Fruit fly (Drosophila melanogaster) whole organism, embryonic: Measurements from ENCODE around the gene Hem.

ENCODE experiments used
- BtbVII ChIP-seq: fragments of 200-800 bp; sonication (Bioruptor generic); optimal IDR thresholded peaks from 3 replicates; lab custom pipeline; 2017; ENCODE audit warnings: missing biosample characterization, mild to moderate bottlenecking, missing genetic modification characterization
- CG10274 ChIP-seq: fragments of 200-800 bp; sonication (Bioruptor generic); optimal IDR thresholded peaks from 3 replicates; lab custom pipeline; 2017; ENCODE audit warnings: missing biosample characterization, mild to moderate bottlenecking, missing genetic modification characterization
- CG10959 ChIP-seq: fragments of 200-800 bp; sonication (Bioruptor generic); IDR thresholded peaks from 2 replicates; pipeline ENCODE4 v1.3.6; 2022; ENCODE audit warnings: missing biosample characterization, missing genetic modification characterization
- CG12769 ChIP-seq: fragments of 200-800 bp; sonication (Bioruptor generic); optimal IDR thresholded peaks from 2 replicates; lab custom pipeline; 2019; ENCODE audit warnings: missing biosample characterization, mild to moderate bottlenecking, missing genetic modification characterization, moderate library complexity
- CG13123 ChIP-seq: fragments of 200-800 bp; sonication (Bioruptor generic); optimal IDR thresholded peaks from 2 replicates; lab custom pipeline; 2016; ENCODE audit warnings: missing biosample characterization, missing genetic modification characterization
- CG2120 ChIP-seq: fragments of 200-800 bp; sonication (Bioruptor generic); optimal IDR thresholded peaks from 3 replicates; lab custom pipeline; 2016; ENCODE audit warnings: missing biosample characterization, missing genetic modification characterization
- CG30403 ChIP-seq: fragments of 200-800 bp; sonication (Bioruptor generic); optimal IDR thresholded peaks from 3 replicates; lab custom pipeline; 2016; ENCODE audit warnings: missing biosample characterization, missing genetic modification characterization
- CG3281 ChIP-seq: fragments of 200-800 bp; sonication (Bioruptor generic); optimal IDR thresholded peaks from 3 replicates; lab custom pipeline; 2017; ENCODE audit warnings: missing biosample characterization, mild to moderate bottlenecking, missing genetic modification characterization
- CG3847 ChIP-seq: fragments of 200-800 bp; sonication (Bioruptor generic); IDR thresholded peaks from 2 replicates; pipeline ENCODE4 v1.3.6; 2022; ENCODE audit warnings: missing biosample characterization, missing genetic modification characterization
- CG5180 ChIP-seq: fragments of 200-800 bp; sonication (Bioruptor generic); optimal IDR thresholded peaks from 3 replicates; lab custom pipeline; 2017; ENCODE audit warnings: missing biosample characterization, missing genetic modification characterization, mild to moderate bottlenecking, moderate library complexity, missing genetic modification reagents
- CG7372 ChIP-seq: fragments of 200-800 bp; sonication (Bioruptor generic); IDR thresholded peaks from 2 replicates; pipeline ENCODE4 v1.3.6; 2022; ENCODE audit warnings: missing biosample characterization, missing genetic modification characterization
- CG9876 ChIP-seq: fragments of 200-800 bp; sonication (Bioruptor generic); optimal IDR thresholded peaks from 2 replicates; lab custom pipeline; 2016; ENCODE audit warnings: missing biosample characterization, missing genetic modification characterization
- CG9932 ChIP-seq: fragments of 200-800 bp; sonication (Bioruptor generic); IDR thresholded peaks from 2 replicates; pipeline ENCODE4 v1.3.6; 2022; ENCODE audit warnings: missing biosample characterization, missing genetic modification characterization
- CoRest ChIP-seq: fragments of 200-800 bp; sonication (Bioruptor generic); optimal IDR thresholded peaks from 3 replicates; lab custom pipeline; 2018; ENCODE audit warnings: missing biosample characterization, mild to moderate bottlenecking, missing genetic modification characterization, moderate library complexity
- Dip3 ChIP-seq: fragments of 200-800 bp; sonication (Bioruptor generic); optimal IDR thresholded peaks from 3 replicates; lab custom pipeline; 2016; ENCODE audit warnings: missing biosample characterization, missing genetic modification characterization
- Dll ChIP-seq: fragments of 200-800 bp; sonication (Bioruptor generic); IDR thresholded peaks from 4 replicates; pipeline ENCODE4 v1.3.6; 2022; ENCODE audit warnings: missing biosample characterization, missing genetic modification characterization; ENCODE audit not compliant: partially characterized antibody
- Ets65A ChIP-seq: fragments of 200-800 bp; sonication (Bioruptor generic); peaks from one replicate; lab custom pipeline; 2016; ENCODE audit warnings: missing biosample characterization, missing genetic modification characterization
- H2.0 ChIP-seq: fragments of 200-800 bp; sonication (Bioruptor generic); IDR thresholded peaks from 2 replicates; pipeline ENCODE4 v1.3.6; 2022; ENCODE audit warnings: missing biosample characterization, missing genetic modification characterization
- HHEX ChIP-seq: fragments of 200-800 bp; sonication (Bioruptor generic); optimal IDR thresholded peaks from 3 replicates; lab custom pipeline; 2017; ENCODE audit warnings: missing biosample characterization, mild to moderate bottlenecking, missing genetic modification characterization, missing genetic modification reagents
- HLH3B ChIP-seq: fragments of 200-800 bp; sonication (Bioruptor generic); IDR thresholded peaks from 2 replicates; pipeline ENCODE4 v1.3.6; 2022; ENCODE audit warnings: missing biosample characterization, missing genetic modification characterization
- Hmr ChIP-seq: fragments of 200-800 bp; sonication (Bioruptor generic); optimal IDR thresholded peaks from 3 replicates; lab custom pipeline; 2017; ENCODE audit warnings: mild to moderate bottlenecking, missing biosample characterization, missing genetic modification reagents, missing genetic modification characterization
- Jarid2 ChIP-seq: fragments of 200-800 bp; sonication (Bioruptor generic); optimal IDR thresholded peaks from 3 replicates; lab custom pipeline; 2017; ENCODE audit warnings: mild to moderate bottlenecking, missing biosample characterization, missing genetic modification reagents, missing genetic modification characterization
- Med ChIP-seq: fragments of 200-800 bp; sonication (Bioruptor generic); peaks from one replicate; lab custom pipeline; 2016; ENCODE audit warnings: missing biosample characterization, missing genetic modification characterization, mild to moderate bottlenecking, inconsistent platforms, moderate library complexity
- Optix ChIP-seq: fragments of 200-800 bp; sonication (Bioruptor generic); IDR thresholded peaks from 3 replicates; pipeline ENCODE4 v1.3.6; 2022; ENCODE audit warnings: missing biosample characterization, missing genetic modification characterization
- Rfx ChIP-seq: fragments of 200-800 bp; sonication (Bioruptor generic); IDR thresholded peaks from 2 replicates; pipeline ENCODE4 v1.3.6; 2022; ENCODE audit warnings: missing biosample characterization, missing genetic modification characterization
- Six4 ChIP-seq: fragments of 200-800 bp; sonication (Bioruptor generic); optimal IDR thresholded peaks from 2 replicates; lab custom pipeline; 2016; ENCODE audit warnings: missing biosample characterization, missing genetic modification characterization
- Xbp1 ChIP-seq: fragments of 200-800 bp; sonication (Bioruptor generic); optimal IDR thresholded peaks from 3 replicates; lab custom pipeline; 2016; ENCODE audit warnings: missing biosample characterization, mild to moderate bottlenecking, missing genetic modification characterization
- al ChIP-seq: fragments of 200-800 bp; sonication (Bioruptor generic); IDR thresholded peaks from 2 replicates; pipeline ENCODE4 v1.3.6; 2022; ENCODE audit warnings: missing biosample characterization, missing genetic modification characterization
- bsh ChIP-seq, 2 experiments: fragments of 200-800 bp; sonication (Bioruptor generic); optimal IDR thresholded peaks; 2 replicates each; lab custom pipeline; 2017 to 2018; ENCODE audit warnings: mild to moderate bottlenecking in 2 of 2, missing biosample characterization in 2 of 2, missing genetic modification characterization in 2 of 2, moderate library complexity in 1 of 2
- dimm ChIP-seq: fragments of 200-800 bp; sonication (Bioruptor generic); IDR thresholded peaks from 2 replicates; pipeline ENCODE4 v1.3.6; 2022; ENCODE audit warnings: missing biosample characterization, missing genetic modification characterization
- dysf ChIP-seq: fragments of 200-800 bp; sonication (Bioruptor generic); IDR thresholded peaks from 3 replicates; pipeline ENCODE4 v1.3.6; 2022; ENCODE audit warnings: missing biosample characterization, missing genetic modification characterization
- eve ChIP-seq, 2 experiments: fragments of >200 bp; optimal IDR thresholded peaks; 2 replicates each; lab custom pipeline; 2017; ENCODE audit warnings: missing biosample characterization in 2 of 2, missing genetic modification characterization in 2 of 2
- gce ChIP-seq: fragments of 200-800 bp; sonication (Bioruptor generic); IDR thresholded peaks from 3 replicates; pipeline ENCODE4 v1.3.6; 2022; ENCODE audit warnings: missing biosample characterization, missing genetic modification characterization
- gem ChIP-seq: fragments of 200-800 bp; sonication (Bioruptor generic); optimal IDR thresholded peaks from 2 replicates; lab custom pipeline; 2019; ENCODE audit warnings: missing biosample characterization, mild to moderate bottlenecking, missing genetic modification characterization, moderate library complexity
- hkb ChIP-seq, 2 experiments: fragments of 200-800 bp in 1 of 2; fragments of >200 bp in 1 of 2; sonication (Bioruptor generic) in 1 of 2; IDR thresholded peaks in 1 of 2; optimal IDR thresholded peaks in 1 of 2; 2 replicates each; pipeline versions ENCODE4 v1.3.6 to Lab custom; 2017 to 2022; ENCODE audit warnings: missing biosample characterization in 1 of 2, missing genetic modification characterization in 1 of 2
- ind ChIP-seq: fragments of 200-800 bp; sonication (Bioruptor generic); optimal IDR thresholded peaks from 3 replicates; lab custom pipeline; 2016; ENCODE audit warnings: missing biosample characterization, missing genetic modification characterization
- insv ChIP-seq, 2 experiments: fragments of 200-800 bp; sonication (Bioruptor generic); optimal IDR thresholded peaks; 3 replicates each; lab custom pipeline; 2016 to 2018; ENCODE audit warnings: missing biosample characterization in 2 of 2, missing genetic modification characterization in 2 of 2
- lilli ChIP-seq: fragments of 200-800 bp; sonication (Bioruptor generic); optimal IDR thresholded peaks from 3 replicates; lab custom pipeline; 2016; ENCODE audit warnings: missing biosample characterization, missing genetic modification characterization
- lmd ChIP-seq: fragments of 200-800 bp; sonication (Bioruptor generic); IDR thresholded peaks from 2 replicates; pipeline ENCODE4 v1.3.6; 2022; ENCODE audit warnings: missing biosample characterization, missing genetic modification characterization
- mam ChIP-seq: fragments of 200-800 bp; sonication (Bioruptor generic); optimal IDR thresholded peaks from 3 replicates; lab custom pipeline; 2016; ENCODE audit warnings: missing biosample characterization, missing genetic modification characterization
- nerfin-1 ChIP-seq: fragments of 200-800 bp; sonication (Bioruptor generic); optimal IDR thresholded peaks from 3 replicates; lab custom pipeline; 2019; ENCODE audit warnings: missing biosample characterization, mild to moderate bottlenecking, missing genetic modification characterization, moderate library complexity
- ranshi ChIP-seq: fragments of 200-800 bp; sonication (Bioruptor generic); IDR thresholded peaks from 2 replicates; pipeline ENCODE4 v1.3.6; 2022; ENCODE audit warnings: missing biosample characterization, missing genetic modification characterization
- row ChIP-seq: fragments of 200-800 bp; sonication (Bioruptor generic); IDR thresholded peaks from 3 replicates; pipeline ENCODE4 v1.3.6; 2022; ENCODE audit warnings: missing biosample characterization, missing genetic modification characterization
- sens ChIP-seq: fragments of 200-800 bp; sonication (Bioruptor generic); peaks from one replicate; lab custom pipeline; 2016; ENCODE audit warnings: missing biosample characterization, missing genetic modification characterization
- shn ChIP-seq: fragments of 200-800 bp; sonication (Bioruptor generic); optimal IDR thresholded peaks from 3 replicates; lab custom pipeline; 2016; ENCODE audit warnings: missing biosample characterization, missing genetic modification characterization
- sim ChIP-seq: fragments of 200-800 bp; sonication (Bioruptor generic); IDR thresholded peaks from 2 replicates; pipeline ENCODE4 v1.3.6; 2022; ENCODE audit warnings: missing biosample characterization, missing genetic modification characterization
- sisA ChIP-seq: fragments of 200-800 bp; sonication (Bioruptor generic); IDR thresholded peaks from 2 replicates; pipeline ENCODE4 v1.3.6; 2022; ENCODE audit warnings: missing biosample characterization, missing genetic modification characterization
- slbo ChIP-seq: fragments of 200-800 bp; sonication (Bioruptor generic); IDR thresholded peaks from 2 replicates; pipeline ENCODE4 v1.3.6; 2022; ENCODE audit warnings: missing biosample characterization, missing genetic modification characterization
- sug ChIP-seq: fragments of 200-800 bp; optimal IDR thresholded peaks from 2 replicates; lab custom pipeline; 2019; ENCODE audit warnings: missing biosample characterization, mild to moderate bottlenecking, missing genetic modification characterization, moderate library complexity
- trh ChIP-seq: fragments of 200-800 bp; sonication (Bioruptor generic); optimal IDR thresholded peaks from 2 replicates; lab custom pipeline; 2016; ENCODE audit warnings: missing biosample characterization, missing genetic modification characterization
- zfh2 ChIP-seq: fragments of 200-800 bp; sonication (Bioruptor generic); optimal IDR thresholded peaks from 2 replicates; lab custom pipeline; 2016; ENCODE audit warnings: missing biosample characterization, missing genetic modification characterization

The Hem gene

DNA sequence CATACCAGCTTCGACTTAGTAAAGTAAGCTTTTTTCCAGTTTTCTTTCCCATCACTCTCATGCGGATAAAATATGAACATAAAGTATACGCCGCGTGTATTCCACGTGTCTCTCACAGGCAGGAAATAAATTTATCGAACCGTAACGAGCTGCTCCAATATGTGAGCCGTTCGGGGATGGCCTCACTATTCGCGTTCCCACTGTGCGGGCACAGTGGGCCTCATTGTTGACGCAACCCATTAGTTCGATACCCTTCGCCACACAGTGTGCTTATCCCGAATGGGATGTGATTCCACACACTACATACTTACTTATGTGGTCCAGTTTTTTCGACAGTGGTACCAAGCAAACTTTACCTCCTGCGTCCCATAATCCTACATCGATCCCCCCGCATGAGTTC, 12.0 kb downstream of the Hem start:
- peak; percentile 13; the same call in 1 of the 2 replicates for TF ChIP-seq ranshi
- no peak for TF ChIP-seq CG5180
- 0 out of 2 replicates have a peak, but pooled peaks have one; percentile 34 for TF ChIP-seq sisA
- TF ChIP-seq eve (GFP tag; optimal IDR thresholded peaks at IDR 0.05; lab: Kevin White, UChicago) = no peak
- peak; percentile 0 for TF ChIP-seq Dip3
- 0 out of 2 replicates have a peak, but pooled peaks have one; percentile 36 for TF ChIP-seq CG7372 (GFP tag; lab: Robert Waterston, UW)
- peak; percentile 7 for TF ChIP-seq lilli (GFP tag; lab: Kevin White, UChicago)
- TF ChIP-seq mam (GFP tag; lab: Kevin White, UChicago) = peak; percentile 46
- TF ChIP-seq Hmr (GFP tag; lab: Kevin White, UChicago) = no peak
- TF ChIP-seq Ets65A = peak; percentile 31
- peak; percentile 24; the same call in 1 of the 2 replicates for TF ChIP-seq HLH3B
- TF ChIP-seq CG12769 (tag; lab: Kevin White, UChicago) = peak; percentile 55
- peak; percentile 46; the same call in 1 of the 2 replicates for TF ChIP-seq Rfx
- TF ChIP-seq sens = peak; percentile 14
- TF ChIP-seq ind (GFP tag; lab: Kevin White, UChicago) = peak; percentile 21
- peak; percentile 52 for TF ChIP-seq slbo (GFP tag; lab: Robert Waterston, UW)
- TF ChIP-seq zfh2 (GFP tag; lab: Kevin White, UChicago) = peak; percentile 11
- no peak for TF ChIP-seq trh
- TF ChIP-seq CG13123 (GFP tag; lab: Kevin White, UChicago) = no peak
- no peak for TF ChIP-seq dimm (GFP tag; lab: Robert Waterston, UW)
- TF ChIP-seq Jarid2 (GFP tag; lab: Kevin White, UChicago) = no peak
- no peak for TF ChIP-seq CoRest (tag; lab: Kevin White, UChicago)
- peak; percentile 47; the same call in 1 of the 3 replicates for TF ChIP-seq dysf (GFP tag; lab: Robert Waterston, UW)
- no peak for TF ChIP-seq sug (tag; lab: Kevin White, UChicago)
- no peak for TF ChIP-seq BtbVII (GFP tag; lab: Kevin White, UChicago)
- TF ChIP-seq insv (GFP tag; optimal IDR thresholded peaks at IDR 0.05; lab: Kevin White, UChicago) = no peak
- TF ChIP-seq Dll (GFP tag; lab: Robert Waterston, UW) = no peak
- no peak for TF ChIP-seq CG10274 (GFP tag; lab: Kevin White, UChicago)
- TF ChIP-seq Med (GFP tag; lab: Kevin White, UChicago) = peak; percentile 79
- TF ChIP-seq Optix = 0 out of 3 replicates have a peak, but pooled peaks have one; percentile 28
- TF ChIP-seq bsh (GFP tag; optimal IDR thresholded peaks at IDR 0.05; lab: Kevin White, UChicago) = no peak
- TF ChIP-seq hkb (optimal IDR thresholded peaks at IDR 0.05; lab: Kevin White, UChicago) = no peak
- peak; percentile 40 for TF ChIP-seq hkb (GFP tag; IDR thresholded peaks at IDR 0.05; lab: Robert Waterston, UW)
- TF ChIP-seq nerfin-1 = no peak
- TF ChIP-seq CG9876 (GFP tag; lab: Kevin White, UChicago) = no peak
- peak; percentile 10 for TF ChIP-seq gem (tag; lab: Kevin White, UChicago)
- no peak for TF ChIP-seq CG3281
- TF ChIP-seq CG10959 (GFP tag; lab: Robert Waterston, UW) = no peak
- peak; percentile 25 for TF ChIP-seq shn (GFP tag; lab: Kevin White, UChicago)
- TF ChIP-seq Six4 (GFP tag; lab: Kevin White, UChicago) = no peak
- TF ChIP-seq CG2120 (GFP tag; lab: Kevin White, UChicago) = peak; percentile 25
- TF ChIP-seq lmd = 0 out of 2 replicates have a peak, but pooled peaks have one; percentile 24
- peak; percentile 20; the same call in 1 of the 2 replicates for TF ChIP-seq al (GFP tag; lab: Robert Waterston, UW)
- TF ChIP-seq Xbp1 (GFP tag; lab: Kevin White, UChicago) = no peak
- peak; percentile 34; the same call in 1 of the 2 replicates for TF ChIP-seq CG9932 (GFP tag; lab: Robert Waterston, UW)
- TF ChIP-seq CG3847 (GFP tag; lab: Robert Waterston, UW) = peak; percentile 8; the same call in 1 of the 2 replicates
- TF ChIP-seq CG30403 = peak; percentile 14
- TF ChIP-seq row (GFP tag; lab: Robert Waterston, UW) = peak; percentile 44; the same call in 2 of the 3 replicates
- TF ChIP-seq sim = no peak
- peak; percentile 4 for TF ChIP-seq HHEX
- TF ChIP-seq gce (GFP tag; lab: Robert Waterston, UW) = 0 out of 3 replicates have a peak, but pooled peaks have one; percentile 11
- 0 out of 2 replicates have a peak, but pooled peaks have one; percentile 7 for TF ChIP-seq H2.0
